Worm (Caenorhabditis elegans): ENCODE measurements around the gene nspc-17.

DNA sequence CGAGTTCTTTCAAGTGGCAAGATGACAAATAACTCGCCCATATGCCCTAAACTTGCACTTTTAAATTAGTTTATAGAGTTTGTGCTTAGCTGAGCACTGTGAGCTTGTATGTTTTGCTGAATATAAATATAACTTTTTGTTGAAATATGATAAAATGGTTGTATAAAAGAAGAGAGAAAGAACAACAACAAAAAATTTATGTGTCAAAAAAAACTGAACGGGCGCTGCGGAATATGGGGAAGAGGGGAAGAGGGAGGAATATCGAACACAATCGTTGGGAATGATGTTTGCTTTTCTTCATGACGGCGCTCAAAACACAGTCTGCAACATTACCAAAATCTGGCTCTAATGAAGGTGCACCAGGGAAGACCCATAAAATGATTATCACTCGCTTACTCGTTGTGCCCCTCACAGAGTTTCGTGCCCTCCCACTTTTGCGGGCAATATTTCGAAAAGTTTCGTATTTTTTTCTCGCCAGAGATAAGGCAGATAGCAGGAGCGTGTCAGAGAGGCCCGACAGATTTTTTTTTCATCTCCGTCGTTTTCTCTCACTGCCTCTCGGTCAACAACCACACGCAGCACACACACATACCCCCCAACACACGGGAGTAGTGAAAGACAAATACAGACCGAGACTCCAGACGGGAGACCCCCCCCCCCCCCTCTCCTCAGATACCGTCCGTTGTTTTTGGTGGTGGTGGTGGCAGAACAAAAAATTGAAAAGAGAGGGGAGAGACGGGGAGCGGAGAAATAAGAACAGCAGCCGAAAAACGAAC, 19.2 kb downstream of the nspc-17 start:
- no peak for TF ChIP-seq skn-1 (tag; optimal IDR thresholded peaks at IDR 0.05)
- TF ChIP-seq nhr-76 (tag; optimal IDR thresholded peaks at IDR 0.05) = no peak
- TF ChIP-seq mdl-1 (tag; optimal IDR thresholded peaks at IDR 0.05) = peak; percentile 30
- TF ChIP-seq ceh-82 (tag; optimal IDR thresholded peaks at IDR 0.05) = no peak
- no peak for TF ChIP-seq ama-1 (optimal IDR thresholded peaks at IDR 0.05)
- no peak for TF ChIP-seq fos-1 (tag; optimal IDR thresholded peaks at IDR 0.05)
- TF ChIP-seq pqm-1 (tag; optimal IDR thresholded peaks at IDR 0.05) = peak; percentile 66
- TF ChIP-seq ztf-11 (tag; optimal IDR thresholded peaks at IDR 0.05) = no peak
- no peak for TF ChIP-seq lin-39 (tag; optimal IDR thresholded peaks at IDR 0.05)
- peak; percentile 35 for TF ChIP-seq hmg-11 (tag; optimal IDR thresholded peaks at IDR 0.05)
- peak; percentile 56 for TF ChIP-seq nhr-77 (tag; optimal IDR thresholded peaks at IDR 0.05)
- no peak for TF ChIP-seq snpc-4 (tag; optimal IDR thresholded peaks at IDR 0.05)
- no peak for TF ChIP-seq fkh-10 (GFP tag; optimal IDR thresholded peaks at IDR 0.05)

All from whole organism, L3 larva.